Fruit fly (Drosophila melanogaster) S2 (cell line): ENCODE measurements around the gene spz4.
A peak's percentile ranks its signal among the peaks of the same experiment; 100 is the strongest.

Experiments
- CG8478 ChIP-seq: fragments of >200 bp; optimal IDR thresholded peaks from 2 replicates; lab custom pipeline; 2018
- CTCF ChIP-seq, 2 experiments: fragments of >200 bp; optimal IDR thresholded peaks; 2 replicates each; lab custom pipeline; 2018

DNA sequence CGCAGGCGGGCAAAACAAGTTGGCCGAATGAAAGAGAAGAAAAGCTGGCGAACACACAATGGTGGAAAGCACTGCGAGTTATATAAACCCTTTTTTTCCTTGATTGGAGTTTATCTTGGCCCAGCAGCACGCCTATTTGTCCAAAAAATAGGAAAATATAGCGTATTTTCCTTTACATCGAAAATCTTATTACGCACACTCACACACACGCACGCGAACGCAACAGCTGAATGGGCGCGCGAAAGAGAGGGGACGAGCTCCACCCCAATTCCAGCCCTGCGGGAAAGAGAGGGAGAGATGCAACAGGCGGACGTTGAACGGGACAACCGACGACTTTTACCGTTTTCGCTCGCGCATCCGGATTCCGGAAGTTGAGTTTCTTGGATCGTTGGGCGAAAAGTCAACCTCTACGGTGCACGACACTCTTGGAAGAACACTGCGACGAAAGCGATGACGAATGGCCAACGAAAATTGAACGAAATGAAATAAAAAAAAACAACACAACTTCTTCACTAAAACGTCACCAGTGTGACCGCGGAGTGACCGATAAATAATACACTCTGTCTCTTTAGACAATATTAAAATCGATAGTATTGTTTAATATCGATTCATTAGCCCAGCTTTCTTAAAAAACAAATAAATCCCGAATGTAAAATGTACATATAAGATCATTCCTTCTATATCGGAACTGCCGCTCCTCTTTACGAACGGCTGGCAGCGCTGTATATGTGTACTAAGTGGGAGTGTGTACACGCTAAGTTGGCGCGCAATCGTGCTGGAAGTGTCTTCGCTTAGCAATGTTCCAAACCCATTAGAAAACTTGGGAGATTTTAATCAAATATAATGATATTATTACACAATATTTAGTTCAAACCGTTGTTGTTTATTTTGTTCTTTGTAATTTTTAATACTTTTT lies 15.3 kb downstream of the spz4 start, which contains the start of the genes Dlg5 and CG4970:
- TF ChIP-seq CG8478, result no peak
- peak; percentile 77 to 84 for TF ChIP-seq CTCF (optimal IDR thresholded peaks at IDR 0.05; lab: Kevin White, UChicago)
